Comparison of ENCODE assay signal across 5 worm cellular contexts in genomic region chrX:6536701-6537279, ce11.
A peak's percentile ranks its signal among the peaks of the same experiment; 100 is the strongest.
TF ChIP-seq lines count a peak whose summit lies in the region.

Gene ilys-5, minus strand, starts transcription at chrX:6536840.

TF ChIP-seq in whole organism, L1 larva, 84 proteins besides CTCF, POLR2A, EP300 and RAD21:
- TF ChIP-seq pax-3 (tag; optimal IDR thresholded peaks at IDR 0.05; lab: Kevin White, UChicago), result peak; percentile 57
- no peak for TF ChIP-seq zip-4 (GFP tag; optimal IDR thresholded peaks at IDR 0.05; lab: Kevin White, UChicago)
- TF ChIP-seq nhr-71 (tag; optimal IDR thresholded peaks at IDR 0.05; lab: Kevin White, UChicago), result peak; percentile 4
- no peak for TF ChIP-seq F16B12.6 (tag; optimal IDR thresholded peaks at IDR 0.05; lab: Kevin White, UChicago)
- peak; percentile 39 for TF ChIP-seq sox-4 (tag; optimal IDR thresholded peaks at IDR 0.05; lab: Kevin White, UChicago)
- peak; percentile 23 for TF ChIP-seq nhr-47 (tag; optimal IDR thresholded peaks at IDR 0.05; lab: Kevin White, UChicago)
- no peak for TF ChIP-seq hpl-2 (GFP tag; optimal IDR thresholded peaks at IDR 0.05; lab: Kevin White, UChicago)
- TF ChIP-seq mef-2 (tag; optimal IDR thresholded peaks at IDR 0.05; lab: Kevin White, UChicago), result no peak
- peak; percentile 54 for TF ChIP-seq fkh-8 (tag; optimal IDR thresholded peaks at IDR 0.05; lab: Kevin White, UChicago)
- peak; percentile 96 for TF ChIP-seq dsc-1 (tag; optimal IDR thresholded peaks at IDR 0.05; lab: Kevin White, UChicago)
- TF ChIP-seq elt-2 (tag; optimal IDR thresholded peaks at IDR 0.05; lab: Kevin White, UChicago), result peak; percentile 71
- TF ChIP-seq nhr-85 (tag; lab: Kevin White, UChicago), result no peak
TF ChIP-seq in whole organism, L1 larva: peak in this region for 7.

TF ChIP-seq in whole organism, L2 larva, 48 proteins besides CTCF, POLR2A, EP300 and RAD21:
- TF ChIP-seq sma-9 (GFP tag; optimal IDR thresholded peaks at IDR 0.05; lab: Kevin White, UChicago) (peak; percentile 68), sma-9 (tag; optimal IDR thresholded peaks at IDR 0.05; lab: Kevin White, UChicago) (no peak), nhr-129 (tag; optimal IDR thresholded peaks at IDR 0.05; lab: Kevin White, UChicago) (no peak), fos-1 (tag; optimal IDR thresholded peaks at IDR 0.05; lab: Kevin White, UChicago) (peak; percentile 26)

TF ChIP-seq in whole organism, L3 larva, 47 proteins besides CTCF, POLR2A, EP300 and RAD21:
- TF ChIP-seq elt-2 (tag; optimal IDR thresholded peaks at IDR 0.05; lab: Kevin White, UChicago) (peak; percentile 90), pqm-1 (tag; optimal IDR thresholded peaks at IDR 0.05; lab: Kevin White, UChicago) (peak; percentile 73), lsy-12 (tag; optimal IDR thresholded peaks at IDR 0.05; lab: Kevin White, UChicago) (no peak)
TF ChIP-seq in whole organism, L3 larva: peak in this region for 2.

TF ChIP-seq in whole organism, L4 larva, 104 proteins besides CTCF, POLR2A, EP300 and RAD21 (continues in another document):
- peak; percentile 80 for TF ChIP-seq nhr-48 (tag; optimal IDR thresholded peaks at IDR 0.05; lab: Kevin White, UChicago)
- TF ChIP-seq ceh-28 (tag; optimal IDR thresholded peaks at IDR 0.05; lab: Kevin White, UChicago), result no peak
- peak; percentile 38 for TF ChIP-seq nhr-102 (tag; optimal IDR thresholded peaks at IDR 0.05; lab: Kevin White, UChicago)
- TF ChIP-seq dve-1 (tag; optimal IDR thresholded peaks at IDR 0.05; lab: Kevin White, UChicago; ENCODE audit: insufficient read depth), result peak; percentile 85
- no peak for TF ChIP-seq egl-43 (GFP tag; IDR thresholded peaks at IDR 0.05; lab: Robert Waterston, UW)
- TF ChIP-seq zip-2 (tag; optimal IDR thresholded peaks at IDR 0.05; lab: Kevin White, UChicago), result no peak
- TF ChIP-seq dmd-6 (GFP tag; IDR thresholded peaks at IDR 0.05; lab: Robert Waterston, UW), result peak; percentile 93
- TF ChIP-seq nhr-111 (GFP tag; optimal IDR thresholded peaks at IDR 0.05; lab: Kevin White, UChicago), result no peak
- TF ChIP-seq hlh-11 (tag; optimal IDR thresholded peaks at IDR 0.05; lab: Kevin White, UChicago), result peak; percentile 85
- TF ChIP-seq daf-12 (tag; optimal IDR thresholded peaks at IDR 0.05; lab: Kevin White, UChicago), result no peak
- no peak for TF ChIP-seq lin-13 (GFP tag; optimal IDR thresholded peaks at IDR 0.05; lab: Kevin White, UChicago)
- no peak for TF ChIP-seq pqm-1 (tag; optimal IDR thresholded peaks at IDR 0.05; lab: Kevin White, UChicago)
- TF ChIP-seq ctbp-1 (GFP tag; IDR thresholded peaks at IDR 0.05; lab: Robert Waterston, UW), result no peak
- no peak for TF ChIP-seq F26F4.8 (GFP tag; conservative IDR thresholded peaks at IDR 0.05; lab: Robert Waterston, UW)
- TF ChIP-seq lin-38 (GFP tag; IDR thresholded peaks at IDR 0.05; lab: Robert Waterston, UW), result no peak
- no peak for TF ChIP-seq unc-39 (tag; optimal IDR thresholded peaks at IDR 0.05; lab: Kevin White, UChicago)
- TF ChIP-seq arid-1 (GFP tag; conservative IDR thresholded peaks at IDR 0.05; lab: Robert Waterston, UW), result no peak
- TF ChIP-seq F49E8.2 (tag; optimal IDR thresholded peaks at IDR 0.05; lab: Kevin White, UChicago; ENCODE audit: borderline replicate concordance), result no peak
- TF ChIP-seq daf-16 (GFP tag; optimal IDR thresholded peaks at IDR 0.05; lab: Kevin White, UChicago), result no peak
- TF ChIP-seq daf-16 (tag; optimal IDR thresholded peaks at IDR 0.05; lab: Kevin White, UChicago), result peak; percentile 19
- TF ChIP-seq lim-7 (GFP tag; IDR thresholded peaks at IDR 0.05; lab: Robert Waterston, UW), result no peak
- peak; percentile 40 for TF ChIP-seq mxl-3 (GFP tag; optimal IDR thresholded peaks at IDR 0.05; lab: Kevin White, UChicago)
- peak; percentile 90 for TF ChIP-seq mdt-29 (GFP tag; IDR thresholded peaks at IDR 0.05; lab: Robert Waterston, UW)
- no peak for TF ChIP-seq Y5F2A.4 (GFP tag; optimal IDR thresholded peaks at IDR 0.05; lab: Kevin White, UChicago)
- TF ChIP-seq tra-1 (GFP tag; IDR thresholded peaks at IDR 0.05; lab: Robert Waterston, UW), result no peak
- TF ChIP-seq attf-4 (tag; optimal IDR thresholded peaks at IDR 0.05; lab: Kevin White, UChicago), result no peak
- TF ChIP-seq dmd-9 (GFP tag; IDR thresholded peaks at IDR 0.05; lab: Robert Waterston, UW), result no peak
- no peak for TF ChIP-seq hmg-1.1 (GFP tag; IDR thresholded peaks at IDR 0.05; lab: Robert Waterston, UW)
- TF ChIP-seq fos-1 (tag; optimal IDR thresholded peaks at IDR 0.05; lab: Kevin White, UChicago), result no peak
- TF ChIP-seq snpc-1.2 (GFP tag; IDR thresholded peaks at IDR 0.05; lab: Robert Waterston, UW), result 0 out of 2 replicates have a peak, but pooled peaks have one; percentile 21
- TF ChIP-seq tag-97 (GFP tag; IDR thresholded peaks at IDR 0.05; lab: Robert Waterston, UW), result no peak
- no peak for TF ChIP-seq aly-2 (tag; optimal IDR thresholded peaks at IDR 0.05; lab: Kevin White, UChicago)
- TF ChIP-seq D1046.2 (GFP tag; IDR thresholded peaks at IDR 0.05; lab: Robert Waterston, UW), result no peak
- TF ChIP-seq hlh-30 (tag; optimal IDR thresholded peaks at IDR 0.05; lab: Kevin White, UChicago; ENCODE audit: insufficient read depth), result peak; percentile 32
- TF ChIP-seq unc-130 (GFP tag; optimal IDR thresholded peaks at IDR 0.05; lab: Kevin White, UChicago), result no peak
- no peak for TF ChIP-seq spr-1 (tag; optimal IDR thresholded peaks at IDR 0.05; lab: Kevin White, UChicago)
- no peak for TF ChIP-seq Y105C5A.15 (GFP tag; IDR thresholded peaks at IDR 0.05; lab: Robert Waterston, UW)
- no peak for TF ChIP-seq nhr-11 (tag; optimal IDR thresholded peaks at IDR 0.05; lab: Kevin White, UChicago)
- no peak for TF ChIP-seq Y48G9A.11 (GFP tag; IDR thresholded peaks at IDR 0.05; lab: Robert Waterston, UW)

TF ChIP-seq in whole organism, young adult, 124 proteins besides CTCF, POLR2A, EP300 and RAD21:
- TF ChIP-seq madf-6 (GFP tag; IDR thresholded peaks at IDR 0.05; lab: Robert Waterston, UW) (no peak), ztf-28 (GFP tag; IDR thresholded peaks at IDR 0.05; lab: Robert Waterston, UW) (no peak), madf-10 (tag; optimal IDR thresholded peaks at IDR 0.05; lab: Kevin White, UChicago) (peak; percentile 26), him-1 (tag; optimal IDR thresholded peaks at IDR 0.05; lab: Kevin White, UChicago) (no peak), efl-1 (GFP tag; optimal IDR thresholded peaks at IDR 0.05; lab: Kevin White, UChicago) (no peak), let-607 (tag; optimal IDR thresholded peaks at IDR 0.05; lab: Kevin White, UChicago) (peak in 1 of 2 experiments; percentile 58), lin-26 (GFP tag; IDR thresholded peaks at IDR 0.05; lab: Robert Waterston, UW) (no peak), Y53G8AR.9 (GFP tag; conservative IDR thresholded peaks at IDR 0.05; lab: Robert Waterston, UW) (0 out of 2 replicates have a peak, but pooled peaks have one; percentile 27), ztf-22 (GFP tag; optimal IDR thresholded peaks at IDR 0.05; lab: Kevin White, UChicago) (peak; percentile 24), ceh-58 (GFP tag; IDR thresholded peaks at IDR 0.05; lab: Robert Waterston, UW) (no peak), nhr-80 (tag; optimal IDR thresholded peaks at IDR 0.05; lab: Kevin White, UChicago) (peak; percentile 77), somi-1 (GFP tag; optimal IDR thresholded peaks at IDR 0.05; lab: Kevin White, UChicago) (no peak), Y56A3A.18 (GFP tag; IDR thresholded peaks at IDR 0.05; lab: Robert Waterston, UW) (no peak), hsf-1 (GFP tag; IDR thresholded peaks at IDR 0.05; lab: Robert Waterston, UW) (0 out of 2 replicates have a peak, but pooled peaks have one; percentile 42), ets-4 (GFP tag; optimal IDR thresholded peaks at IDR 0.05; lab: Kevin White, UChicago) (peak; percentile 60), K11D2.4 (GFP tag; IDR thresholded peaks at IDR 0.05; lab: Robert Waterston, UW) (no peak), rpc-1 (optimal IDR thresholded peaks at IDR 0.05; lab: Kevin White, UChicago) (no peak), rpc-1 (tag; optimal IDR thresholded peaks at IDR 0.05; lab: Kevin White, UChicago) (no peak), xnd-1 (tag; optimal IDR thresholded peaks at IDR 0.05; lab: Kevin White, UChicago) (no peak), dox-1 (GFP tag; IDR thresholded peaks at IDR 0.05; lab: Robert Waterston, UW) (0 out of 2 replicates have a peak, but pooled peaks have one; percentile 12), aptf-3 (GFP tag; IDR thresholded peaks at IDR 0.05; lab: Robert Waterston, UW) (no peak), hlh-12 (tag; optimal IDR thresholded peaks at IDR 0.05; lab: Kevin White, UChicago) (no peak), chd-7 (tag; optimal IDR thresholded peaks at IDR 0.05; lab: Kevin White, UChicago) (peak; percentile 62)
